Worm (Caenorhabditis elegans) whole organism, young adult: Measurements from ENCODE around the gene F01D5.8.
"Not testable (repeated sequence)": the region's sequence is repeated elsewhere in the genome, so short reads cannot be mapped to it uniquely, and the experiment has no call there.

Experiments used
- B0019.2 ChIP-seq: fragments of 200-800 bp; sonication (Bioruptor generic); conservative IDR thresholded peaks from 2 replicates; pipeline ENCODE4 v1.3.6; 2022; ENCODE audit warnings: missing genetic modification reagents, missing genetic modification characterization, missing compliant biosample characterization
- B0336.3 ChIP-seq: fragments of 200-800 bp; sonication (Bioruptor generic); IDR thresholded peaks from 2 replicates; pipeline ENCODE4 v1.3.6; 2022; ENCODE audit warnings: missing genetic modification characterization, missing compliant biosample characterization
- C06A6.2 ChIP-seq: fragments of 200-800 bp; sonication (Bioruptor generic); conservative IDR thresholded peaks from 2 replicates; pipeline ENCODE4 v1.3.6; 2022; ENCODE audit warnings: missing genetic modification characterization, missing compliant biosample characterization
- D2030.7 ChIP-seq: fragments of 200-800 bp; sonication (Bioruptor generic); IDR thresholded peaks from 2 replicates; pipeline ENCODE4 v1.3.6; 2022; ENCODE audit warnings: missing genetic modification reagents, missing genetic modification characterization, missing compliant biosample characterization
- F10E7.11 ChIP-seq: sonication (generic microtip); optimal IDR thresholded peaks from 2 replicates; lab custom pipeline; 2017; ENCODE audit warnings: mild to moderate bottlenecking, missing genetic modification characterization, moderate library complexity, missing compliant biosample characterization
- F23B12.7 ChIP-seq: sonication (generic microtip); optimal IDR thresholded peaks from 2 replicates; lab custom pipeline; 2017; ENCODE audit warnings: missing genetic modification characterization, mild to moderate bottlenecking, missing compliant biosample characterization, antibody characterized with exemption, moderate library complexity; ENCODE audit not compliant: insufficient read depth
- F33H1.4 ChIP-seq: fragments of 200-800 bp; sonication (Bioruptor generic); IDR thresholded peaks from 2 replicates; pipeline ENCODE4 v1.3.6; 2022; ENCODE audit warnings: missing genetic modification reagents, missing genetic modification characterization, missing compliant biosample characterization
- F37B4.10 ChIP-seq: fragments of 200-800 bp; sonication (Bioruptor generic); IDR thresholded peaks from 2 replicates; pipeline ENCODE4 v1.3.6; 2022; ENCODE audit warnings: missing genetic modification characterization, missing compliant biosample characterization
- F52B5.7 ChIP-seq: sonication (generic microtip); optimal IDR thresholded peaks from 2 replicates; lab custom pipeline; 2016; ENCODE audit warnings: mild to moderate bottlenecking, missing genetic modification characterization, missing compliant biosample characterization
- K11D2.4 ChIP-seq: fragments of 200-800 bp; sonication (Bioruptor generic); IDR thresholded peaks from 2 replicates; pipeline ENCODE4 v1.3.6; 2022; ENCODE audit warnings: missing genetic modification reagents, missing genetic modification characterization, missing compliant biosample characterization
- T26A5.8 ChIP-seq: sonication (generic microtip); optimal IDR thresholded peaks from 2 replicates; lab custom pipeline; 2016; ENCODE audit warnings: missing genetic modification characterization, missing compliant biosample characterization
- Y67H2A.10 ChIP-seq: fragments of 200-800 bp; sonication (Bioruptor generic); conservative IDR thresholded peaks from 2 replicates; pipeline ENCODE4 v1.3.6; 2022; ENCODE audit warnings: missing genetic modification reagents, missing genetic modification characterization, missing compliant biosample characterization
- Y79H2A.3 ChIP-seq: fragments of 200-800 bp; sonication (Bioruptor generic); conservative IDR thresholded peaks from 2 replicates; pipeline ENCODE4 v1.3.6; 2022; ENCODE audit warnings: missing genetic modification reagents, missing genetic modification characterization, missing compliant biosample characterization
- attf-3 ChIP-seq: fragments of 200-800 bp; sonication (Bioruptor generic); conservative IDR thresholded peaks from 2 replicates; pipeline ENCODE4 v1.3.6; 2022; ENCODE audit warnings: missing genetic modification reagents, missing genetic modification characterization, missing compliant biosample characterization
- attf-5 ChIP-seq: fragments of 200-800 bp; sonication (Bioruptor generic); optimal IDR thresholded peaks from 2 replicates; lab custom pipeline; 2018; ENCODE audit warnings: mild to moderate bottlenecking, missing genetic modification characterization, missing compliant biosample characterization
- attf-6 ChIP-seq: fragments of 200-800 bp; sonication (Bioruptor generic); IDR thresholded peaks from 2 replicates; pipeline ENCODE4 v1.3.6; 2022; ENCODE audit warnings: missing genetic modification reagents, missing genetic modification characterization, missing compliant biosample characterization
- bed-2 ChIP-seq: fragments of 200-800 bp; sonication (Bioruptor generic); IDR thresholded peaks from 2 replicates; pipeline ENCODE4 v1.3.6; 2022; ENCODE audit warnings: missing genetic modification reagents, missing genetic modification characterization, missing compliant biosample characterization
- cebp-2 ChIP-seq: fragments of 200-800 bp; sonication (Bioruptor generic); IDR thresholded peaks from 2 replicates; pipeline ENCODE4 v1.3.6; 2022; ENCODE audit warnings: missing genetic modification characterization, missing compliant biosample characterization
- ceh-58 ChIP-seq: fragments of 200-800 bp; sonication (Bioruptor generic); IDR thresholded peaks from 2 replicates; pipeline ENCODE4 v1.3.6; 2022; ENCODE audit warnings: missing genetic modification characterization, missing compliant biosample characterization
- chd-7 ChIP-seq: sonication (generic microtip); optimal IDR thresholded peaks from 2 replicates; lab custom pipeline; 2016; ENCODE audit warnings: mild to moderate bottlenecking, missing genetic modification characterization, moderate library complexity, missing compliant biosample characterization
- egl-18 ChIP-seq: fragments of 200-800 bp; sonication (Bioruptor generic); IDR thresholded peaks from 2 replicates; pipeline ENCODE4 v1.3.6; 2022; ENCODE audit warnings: missing genetic modification reagents, missing genetic modification characterization, missing compliant biosample characterization
- egl-44 ChIP-seq: fragments of 200-800 bp; sonication (Bioruptor generic); IDR thresholded peaks from 2 replicates; pipeline ENCODE4 v1.3.6; 2022; ENCODE audit warnings: missing genetic modification reagents, missing genetic modification characterization, missing compliant biosample characterization
- egrh-3 ChIP-seq: fragments of 200-800 bp; sonication (Bioruptor generic); IDR thresholded peaks from 2 replicates; pipeline ENCODE4 v1.3.6; 2022; ENCODE audit warnings: missing genetic modification reagents, missing genetic modification characterization, missing compliant biosample characterization
- ekl-4 ChIP-seq: fragments of 200-800 bp; sonication (Bioruptor generic); IDR thresholded peaks from 2 replicates; pipeline ENCODE4 v1.3.6; 2022; ENCODE audit warnings: missing genetic modification reagents, missing genetic modification characterization, missing compliant biosample characterization
- ets-4 ChIP-seq: fragments of 200-800 bp; sonication (Bioruptor generic); optimal IDR thresholded peaks from 2 replicates; lab custom pipeline; 2018; ENCODE audit warnings: mild to moderate bottlenecking, missing genetic modification characterization, missing compliant biosample characterization
- hsf-1 ChIP-seq: fragments of 200-800 bp; sonication (Bioruptor generic); IDR thresholded peaks from 2 replicates; pipeline ENCODE4 v1.3.6; 2022; ENCODE audit warnings: missing genetic modification reagents, missing genetic modification characterization, missing compliant biosample characterization
- lag-1 ChIP-seq: fragments of 200-800 bp; sonication (Bioruptor generic); IDR thresholded peaks from 2 replicates; pipeline ENCODE4 v1.3.6; 2022; ENCODE audit warnings: missing genetic modification reagents, missing genetic modification characterization, missing compliant biosample characterization
- let-526 ChIP-seq: fragments of 200-800 bp; sonication (Bioruptor generic); IDR thresholded peaks from 2 replicates; pipeline ENCODE4 v1.3.6; 2022; ENCODE audit warnings: missing genetic modification reagents, missing genetic modification characterization, missing compliant biosample characterization
- lin-26 ChIP-seq: fragments of 200-800 bp; sonication (Bioruptor generic); IDR thresholded peaks from 2 replicates; pipeline ENCODE4 v1.3.6; 2022; ENCODE audit warnings: missing genetic modification reagents, missing genetic modification characterization, missing compliant biosample characterization
- lin-54 ChIP-seq: fragments of 200-800 bp; sonication (Bioruptor generic); optimal IDR thresholded peaks from 2 replicates; lab custom pipeline; 2018; ENCODE audit warnings: mild to moderate bottlenecking, missing genetic modification characterization, missing compliant biosample characterization
- lsy-27 ChIP-seq: sonication (generic microtip); optimal IDR thresholded peaks from 2 replicates; lab custom pipeline; 2017; ENCODE audit warnings: missing genetic modification characterization, mild to moderate bottlenecking, missing compliant biosample characterization, antibody characterized with exemption, missing genotype, borderline replicate concordance; ENCODE audit not compliant: insufficient read depth
- mcd-1 ChIP-seq: fragments of 200-800 bp; sonication (Bioruptor generic); IDR thresholded peaks from 2 replicates; pipeline ENCODE4 v1.3.6; 2022; ENCODE audit warnings: missing genetic modification reagents, missing genetic modification characterization, missing compliant biosample characterization
- mes-4 ChIP-seq: sonication (generic microtip); optimal IDR thresholded peaks from 2 replicates; lab custom pipeline; 2016; ENCODE audit warnings: missing genotype, missing genetic modification characterization, missing compliant biosample characterization
- nfyb-1 ChIP-seq: fragments of 200-800 bp; sonication (Bioruptor generic); IDR thresholded peaks from 2 replicates; pipeline ENCODE4 v1.3.6; 2022; ENCODE audit warnings: missing genetic modification reagents, missing genetic modification characterization, missing compliant biosample characterization
- nhr-120 ChIP-seq: fragments of 200-800 bp; sonication (Bioruptor generic); IDR thresholded peaks from 2 replicates; pipeline ENCODE4 v1.3.6; 2022; ENCODE audit warnings: missing genetic modification characterization, missing compliant biosample characterization
- nhr-90 ChIP-seq: sonication (generic microtip); optimal IDR thresholded peaks from 2 replicates; lab custom pipeline; 2016; ENCODE audit warnings: missing genotype, mild to moderate bottlenecking, missing genetic modification characterization, missing compliant biosample characterization
- rcor-1 ChIP-seq: fragments of 200-800 bp; sonication (Bioruptor generic); IDR thresholded peaks from 2 replicates; pipeline ENCODE4 v1.3.6; 2022; ENCODE audit warnings: missing genetic modification reagents, missing genetic modification characterization, missing compliant biosample characterization
- sea-2 ChIP-seq: fragments of 200-800 bp; sonication (Bioruptor generic); IDR thresholded peaks from 2 replicates; pipeline ENCODE4 v1.3.6; 2022; ENCODE audit warnings: missing genetic modification characterization, missing compliant biosample characterization
- sptf-2 ChIP-seq: fragments of 200-800 bp; sonication (Bioruptor generic); optimal IDR thresholded peaks from 2 replicates; lab custom pipeline; 2018; ENCODE audit warnings: mild to moderate bottlenecking, missing genetic modification characterization, missing compliant biosample characterization
- unc-130 ChIP-seq: sonication (generic microtip); optimal IDR thresholded peaks from 2 replicates; lab custom pipeline; 2016; ENCODE audit warnings: missing genetic modification reagents, missing genetic modification characterization, missing compliant biosample characterization
- zfh-2 ChIP-seq: fragments of 200-800 bp; sonication (Bioruptor generic); conservative IDR thresholded peaks from 2 replicates; pipeline ENCODE4 v1.3.6; 2022; ENCODE audit warnings: missing genetic modification reagents, missing genetic modification characterization, missing compliant biosample characterization
- zim-3 ChIP-seq: sonication (generic microtip); optimal IDR thresholded peaks from 2 replicates; lab custom pipeline; 2017; ENCODE audit warnings: mild to moderate bottlenecking, missing genetic modification characterization, moderate library complexity, missing compliant biosample characterization
- ztf-25 ChIP-seq: fragments of 200-800 bp; sonication (Bioruptor generic); IDR thresholded peaks from 2 replicates; pipeline ENCODE4 v1.3.6; 2022; ENCODE audit warnings: missing genetic modification reagents, missing genetic modification characterization, missing compliant biosample characterization
- ztf-28 ChIP-seq: fragments of 200-800 bp; sonication (Bioruptor generic); IDR thresholded peaks from 2 replicates; pipeline ENCODE4 v1.3.6; 2022; ENCODE audit warnings: missing genetic modification reagents, missing genetic modification characterization, missing compliant biosample characterization
- ztf-6 ChIP-seq: fragments of 200-800 bp; sonication (Bioruptor generic); IDR thresholded peaks from 2 replicates; pipeline ENCODE4 v1.3.6; 2022; ENCODE audit warnings: missing genetic modification reagents, missing genetic modification characterization, missing compliant biosample characterization

Gene F01D5.8

ce11 chrII:14019625-14020024 is 9.1 kb downstream of the F01D5.8 start:
- 0 out of 2 replicates have a peak, but pooled peaks have one; percentile 9 for TF ChIP-seq F33H1.4 (GFP tag; lab: Robert Waterston, UW)
- TF ChIP-seq F10E7.11 = peak; percentile 2
- TF ChIP-seq F52B5.7 = peak; percentile 18
- peak; percentile 60; the same call in 1 of the 2 replicates for TF ChIP-seq hsf-1 (GFP tag; lab: Robert Waterston, UW)
- peak; percentile 92; the same call in 1 of the 2 replicates for TF ChIP-seq ceh-58 (GFP tag; lab: Robert Waterston, UW)
- TF ChIP-seq lag-1 = 0 out of 2 replicates have a peak, but pooled peaks have one; percentile 43
- peak; percentile 45; the same call in 1 of the 2 replicates for TF ChIP-seq egl-44 (GFP tag; lab: Robert Waterston, UW)
- peak; percentile 88; the same call in 1 of the 2 replicates for TF ChIP-seq cebp-2 (GFP tag; lab: Robert Waterston, UW)
- TF ChIP-seq F37B4.10 (GFP tag; lab: Robert Waterston, UW) = 0 out of 2 replicates have a peak, but pooled peaks have one; percentile 83
- peak; percentile 40; the same call in 1 of the 2 replicates for TF ChIP-seq D2030.7 (GFP tag; lab: Robert Waterston, UW)
- TF ChIP-seq mcd-1 (GFP tag; lab: Robert Waterston, UW) = peak; percentile 61
- 0 out of 2 replicates have a peak, but pooled peaks have one; percentile 27 for TF ChIP-seq nfyb-1 (GFP tag; lab: Robert Waterston, UW)
- peak; percentile 13 for TF ChIP-seq ets-4 (GFP tag; lab: Kevin White, UChicago)
- 0 out of 2 replicates have a peak, but pooled peaks have one; percentile 27 for TF ChIP-seq bed-2 (GFP tag; lab: Robert Waterston, UW)
- TF ChIP-seq let-526 = peak; percentile 72; the same call in 1 of the 2 replicates
- peak; percentile 8; the same call in 1 of the 2 replicates for TF ChIP-seq rcor-1 (GFP tag; lab: Robert Waterston, UW)
- 0 out of 2 replicates have a peak, but pooled peaks have one; percentile 19 for TF ChIP-seq K11D2.4 (GFP tag; lab: Robert Waterston, UW)
- 0 out of 2 replicates have a peak, but pooled peaks have one; percentile 75 for TF ChIP-seq lin-26 (GFP tag; lab: Robert Waterston, UW)
- peak; percentile 67 for TF ChIP-seq attf-3
- TF ChIP-seq nhr-120 = 0 out of 2 replicates have a peak, but pooled peaks have one; percentile 9
- TF ChIP-seq ztf-25 = peak; percentile 81
- 0 out of 2 replicates have a peak, but pooled peaks have one; percentile 30 for TF ChIP-seq attf-6 (GFP tag; lab: Robert Waterston, UW)
- peak; percentile 56 for TF ChIP-seq ekl-4
- peak; percentile 96 for TF ChIP-seq zfh-2 (GFP tag; lab: Robert Waterston, UW)
- TF ChIP-seq egrh-3 (GFP tag; lab: Robert Waterston, UW) = peak; percentile 100
- TF ChIP-seq sptf-2 = peak; percentile 40
- TF ChIP-seq sea-2 (GFP tag; lab: Robert Waterston, UW) = peak; percentile 68; the same call in 1 of the 2 replicates
- TF ChIP-seq egl-18 (GFP tag; lab: Robert Waterston, UW) = 0 out of 2 replicates have a peak, but pooled peaks have one; percentile 61
- TF ChIP-seq ztf-6 = peak; percentile 12; the same call in 1 of the 2 replicates
- 0 out of 2 replicates have a peak, but pooled peaks have one; percentile 15 for TF ChIP-seq Y79H2A.3 (GFP tag; lab: Robert Waterston, UW)
- TF ChIP-seq attf-5 (GFP tag; lab: Kevin White, UChicago) = peak; percentile 14

- TF ChIP-seq egrh-3 (GFP tag; lab: Robert Waterston, UW); Y67H2A.10 (GFP tag; lab: Robert Waterston, UW); lsy-27 (tag; lab: Kevin White, UChicago): not testable (repeated sequence)
Observed at ce11 chrII:14021230-14021629, 10.7 kb downstream of the F01D5.8 start, which contains the start of gene F01D5.10. Gene F01D5.10 (minus strand): TSS chrII:14021330.

- TF ChIP-seq B0019.2 (GFP tag; lab: Robert Waterston, UW) (no peak), F23B12.7 (tag; lab: Kevin White, UChicago) (no peak), egl-18 (GFP tag; lab: Robert Waterston, UW) (no peak), let-526 (no peak), C06A6.2 (GFP tag; lab: Robert Waterston, UW) (peak; percentile 32; the same call in 1 of the 2 replicates), chd-7 (peak; percentile 3), ztf-28 (GFP tag; lab: Robert Waterston, UW) (no peak), zim-3 (tag; lab: Kevin White, UChicago) (peak; percentile 40), B0336.3 (0 out of 2 replicates have a peak, but pooled peaks have one; percentile 56), T26A5.8 (tag; lab: Kevin White, UChicago) (no peak), nhr-90 (tag; lab: Kevin White, UChicago) (no peak), mcd-1 (GFP tag; lab: Robert Waterston, UW) (peak; percentile 32; the same call in 1 of the 2 replicates), unc-130 (no peak), bed-2 (GFP tag; lab: Robert Waterston, UW) (no peak), lin-54 (GFP tag; lab: Kevin White, UChicago) (no peak), mes-4 (tag; lab: Kevin White, UChicago) (no peak)
Observed at ce11 chrII:14032705-14033104, 22.2 kb downstream of the F01D5.8 start.
